Worm (Caenorhabditis elegans): Measurements from ENCODE around the gene D2023.3.

Gene D2023.3

ce11 chrV:11801076-11801849 lies 10.6 kb downstream of the D2023.3 start:
- TF ChIP-seq lir-3 (tag; optimal IDR thresholded peaks at IDR 0.05) (no peak), nhr-41 (GFP tag; IDR thresholded peaks at IDR 0.05) (no peak), ZK337.2 (GFP tag; IDR thresholded peaks at IDR 0.05) (no peak), nhr-42 (GFP tag; IDR thresholded peaks at IDR 0.05) (0 out of 2 replicates have a peak, but pooled peaks have one; percentile 35), unc-62 (GFP tag; optimal IDR thresholded peaks at IDR 0.05 in 1 of 2) (peak in 1 of 2 experiments; percentile 60), unc-62 (tag; optimal IDR thresholded peaks at IDR 0.05) (no peak), nhr-77 (tag; optimal IDR thresholded peaks at IDR 0.05) (no peak), nhr-6 (tag; optimal IDR thresholded peaks at IDR 0.05) (no peak), dve-1 (tag; optimal IDR thresholded peaks at IDR 0.05; ENCODE audit: insufficient read depth) (peak; percentile 51), zip-11 (GFP tag; IDR thresholded peaks at IDR 0.05) (no peak), set-16 (GFP tag; IDR thresholded peaks at IDR 0.05) (no peak), F44E2.7 (GFP tag; IDR thresholded peaks at IDR 0.05) (no peak), aha-1 (tag) (peak; percentile 91), hlh-30 (tag; optimal IDR thresholded peaks at IDR 0.05; ENCODE audit: insufficient read depth) (no peak), ceh-62 (tag; optimal IDR thresholded peaks at IDR 0.05) (no peak), nhr-48 (tag; optimal IDR thresholded peaks at IDR 0.05) (peak; percentile 83), lsy-2 (tag; optimal IDR thresholded peaks at IDR 0.05) (peak; percentile 18 to 56), F26F4.8 (GFP tag; conservative IDR thresholded peaks at IDR 0.05) (no peak), mdl-1 (tag; optimal IDR thresholded peaks at IDR 0.05) (peak in 1 of 2 experiments; percentile 18), nhr-28 (tag; optimal IDR thresholded peaks at IDR 0.05) (no peak), mxl-3 (GFP tag; optimal IDR thresholded peaks at IDR 0.05) (peak; percentile 23), hlh-11 (tag; optimal IDR thresholded peaks at IDR 0.05) (peak; percentile 47)

DNA sequence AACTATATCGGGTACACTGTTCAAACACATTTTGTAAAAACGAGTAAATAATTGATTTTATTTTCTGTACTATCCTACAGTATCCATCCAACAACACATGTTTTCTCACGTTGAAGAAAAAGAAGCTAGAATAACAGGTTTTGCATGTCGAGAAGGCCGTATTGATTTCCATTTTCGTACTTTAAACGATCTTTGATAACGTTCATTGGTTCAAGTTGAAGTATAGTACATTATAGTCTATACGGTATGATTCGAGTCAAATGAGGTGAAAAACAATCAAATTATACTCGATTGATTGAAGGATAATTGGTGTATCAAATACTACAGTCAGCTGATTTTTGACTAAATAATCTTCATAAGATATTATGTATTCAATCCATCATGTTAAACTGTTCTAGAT lies 11.3 kb downstream of the D2023.3 start:
- no peak for TF ChIP-seq madf-9 (GFP tag; conservative IDR thresholded peaks at IDR 0.05)
- peak in 1 of 2 experiments; percentile 34 for TF ChIP-seq lsy-2 (tag; optimal IDR thresholded peaks at IDR 0.05)
- TF ChIP-seq F49E8.2 (tag; optimal IDR thresholded peaks at IDR 0.05; ENCODE audit: borderline replicate concordance): no peak
- TF ChIP-seq ctbp-1 (GFP tag; IDR thresholded peaks at IDR 0.05): no peak
- TF ChIP-seq T26A8.4 (GFP tag; IDR thresholded peaks at IDR 0.05): no peak
- no peak for TF ChIP-seq sdz-12 (GFP tag; optimal IDR thresholded peaks at IDR 0.05)
- no peak for TF ChIP-seq Y48G9A.11 (GFP tag; IDR thresholded peaks at IDR 0.05)
- TF ChIP-seq vab-7 (GFP tag; IDR thresholded peaks at IDR 0.05): no peak
- no peak for TF ChIP-seq nhr-42 (GFP tag; IDR thresholded peaks at IDR 0.05)
- TF ChIP-seq arid-1 (GFP tag; conservative IDR thresholded peaks at IDR 0.05): no peak
- TF ChIP-seq nhr-28 (tag; optimal IDR thresholded peaks at IDR 0.05): peak; percentile 28
- TF ChIP-seq cey-2 (tag; optimal IDR thresholded peaks at IDR 0.05; ENCODE audit: borderline replicate concordance, insufficient read depth): no peak
- no peak for TF ChIP-seq set-16 (GFP tag; IDR thresholded peaks at IDR 0.05)
- TF ChIP-seq egl-43 (GFP tag; IDR thresholded peaks at IDR 0.05): no peak
- no peak for TF ChIP-seq aly-2 (tag; optimal IDR thresholded peaks at IDR 0.05)
- TF ChIP-seq mdl-1 (tag; optimal IDR thresholded peaks at IDR 0.05): peak in 1 of 2 experiments; percentile 17
- TF ChIP-seq mxl-2 (GFP tag; conservative IDR thresholded peaks at IDR 0.05): no peak
- no peak for TF ChIP-seq nhr-41 (GFP tag; IDR thresholded peaks at IDR 0.05)
- no peak for TF ChIP-seq lin-13 (GFP tag; optimal IDR thresholded peaks at IDR 0.05)
- no peak for TF ChIP-seq fos-1 (tag; optimal IDR thresholded peaks at IDR 0.05)
- no peak for TF ChIP-seq unc-62 (GFP tag; optimal IDR thresholded peaks at IDR 0.05 in 1 of 2)
- no peak for TF ChIP-seq unc-62 (tag; optimal IDR thresholded peaks at IDR 0.05)
- peak; percentile 24 for TF ChIP-seq T20F7.1 (GFP tag; optimal IDR thresholded peaks at IDR 0.05)
- no peak for TF ChIP-seq spr-3 (GFP tag; optimal IDR thresholded peaks at IDR 0.05)
- no peak for TF ChIP-seq lin-1 (GFP tag; IDR thresholded peaks at IDR 0.05)
- TF ChIP-seq dve-1 (tag; optimal IDR thresholded peaks at IDR 0.05; ENCODE audit: insufficient read depth): peak; percentile 1
- peak; percentile 20 for TF ChIP-seq hlh-11 (tag; optimal IDR thresholded peaks at IDR 0.05)
- no peak for TF ChIP-seq ces-1 (GFP tag; optimal IDR thresholded peaks at IDR 0.05)
- peak; percentile 56 for TF ChIP-seq nhr-48 (tag; optimal IDR thresholded peaks at IDR 0.05)
- TF ChIP-seq F37D6.2 (tag; optimal IDR thresholded peaks at IDR 0.05): no peak
- no peak for TF ChIP-seq ceh-32 (tag; optimal IDR thresholded peaks at IDR 0.05; ENCODE audit: poor library complexity)
- no peak for TF ChIP-seq daf-8 (GFP tag; IDR thresholded peaks at IDR 0.05)

All from whole organism, L4 larva.